Worm (Caenorhabditis elegans): ENCODE results near the gene pyk-2.

DNA sequence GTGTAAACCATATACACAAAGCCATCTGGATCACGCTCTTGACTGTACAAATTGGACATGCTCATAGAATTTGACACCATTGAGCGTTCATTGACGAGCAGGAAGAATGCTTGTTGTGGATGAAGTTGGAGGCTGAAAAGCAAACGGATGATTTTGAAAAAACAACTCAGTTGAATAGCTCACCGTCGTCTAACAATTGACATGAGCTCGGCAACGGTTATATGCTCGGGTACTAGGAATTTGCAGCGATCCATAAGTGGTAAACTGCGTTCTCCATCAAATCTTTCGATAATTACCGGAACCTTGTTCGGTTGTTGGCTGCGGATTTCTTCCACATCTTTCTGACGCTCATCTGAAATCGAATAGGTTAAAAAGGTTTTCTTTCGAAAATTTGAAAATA lies 25.1 kb downstream of the pyk-2 start:
- TF ChIP-seq ceh-16 (tag; optimal IDR thresholded peaks at IDR 0.05) (no peak), nhr-11 (tag; optimal IDR thresholded peaks at IDR 0.05) (no peak), nhr-25 (tag; optimal IDR thresholded peaks at IDR 0.05) (no peak)

All from whole organism, L2 larva.